Fruit fly (Drosophila melanogaster) ovary, adult (tissue): ENCODE results near the gene CG12121.

Source experiments
- CG17801 ChIP-seq: fragments of 200-800 bp; optimal IDR thresholded peaks from 2 replicates; lab custom pipeline; 2019; ENCODE audit warnings: missing biosample characterization, mild to moderate bottlenecking, missing genetic modification characterization, moderate library complexity; ENCODE audit not compliant: partially characterized antibody

Gene CG12121

DNA sequence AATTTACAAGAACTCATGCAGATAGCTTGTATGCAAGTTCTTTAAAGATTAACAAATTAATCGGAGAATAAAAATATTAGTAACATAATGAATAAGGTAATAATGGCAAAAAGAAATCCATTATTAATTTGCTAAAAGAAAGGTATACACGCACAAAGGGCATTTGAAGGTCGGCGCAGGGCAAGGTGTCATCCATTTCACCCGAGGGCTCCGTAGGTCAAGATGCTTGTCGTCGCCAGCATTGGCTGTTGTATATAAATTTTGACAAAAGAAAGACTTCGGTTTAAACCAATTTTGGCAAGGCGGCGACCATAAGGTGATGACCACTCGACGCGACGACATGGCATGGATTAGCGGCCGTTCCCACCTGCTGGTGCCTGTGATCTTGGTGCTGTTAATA lies 7.0 kb downstream of the CG12121 start, which contains the start of gene CG15370:
Gene CG15370, plus strand, starts transcription at position 301 of the 400 bp plus-strand sequence.
- no peak for TF ChIP-seq CG17801 (GFP tag; lab: Kevin White, UChicago)

DNA sequence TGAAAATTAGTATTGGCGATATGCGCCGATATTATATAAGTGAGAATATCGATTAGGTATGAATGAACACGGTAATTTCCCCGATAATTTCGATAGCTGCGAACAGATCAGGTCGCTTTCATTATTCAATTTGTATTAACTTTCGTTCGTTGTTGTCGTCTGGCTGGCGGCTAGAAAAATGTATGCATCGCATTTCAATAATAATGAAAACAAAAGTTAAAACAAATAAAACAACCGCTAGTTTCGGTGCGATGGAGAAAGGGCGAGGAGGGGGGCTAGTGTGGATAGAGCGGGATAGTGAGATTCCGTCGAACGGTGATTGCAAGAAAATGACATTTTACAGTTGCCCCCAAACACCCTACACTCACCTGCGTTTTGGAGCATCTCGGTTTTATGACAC lies 7.8 kb downstream of the CG12121 start:
- no peak for TF ChIP-seq CG17801 (GFP tag; lab: Kevin White, UChicago)

DNA sequence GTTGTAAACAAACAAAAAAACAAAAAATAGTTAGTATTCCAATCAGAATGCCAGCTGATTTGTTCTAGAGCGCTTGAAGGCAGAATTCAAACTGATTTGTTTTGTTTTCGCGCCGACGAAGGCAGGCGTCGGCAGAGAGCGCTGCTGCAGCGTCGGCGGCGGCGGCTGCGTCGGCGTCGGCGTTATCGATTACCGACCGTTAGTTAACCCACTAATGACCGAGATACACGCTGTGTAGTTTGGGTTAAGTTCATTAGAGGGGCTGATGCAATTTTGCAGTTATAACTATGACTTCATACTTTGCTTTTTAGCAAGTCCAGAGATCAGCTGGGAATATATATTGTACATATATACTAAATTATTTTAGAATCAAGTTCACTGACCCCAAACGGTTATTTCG lies 9.0 kb downstream of the CG12121 start, which contains the start of gene t:
Gene t, minus strand, starts transcription at position 76 of the 400 bp plus-strand sequence.
- TF ChIP-seq CG17801 (GFP tag; lab: Kevin White, UChicago), result no peak

DNA sequence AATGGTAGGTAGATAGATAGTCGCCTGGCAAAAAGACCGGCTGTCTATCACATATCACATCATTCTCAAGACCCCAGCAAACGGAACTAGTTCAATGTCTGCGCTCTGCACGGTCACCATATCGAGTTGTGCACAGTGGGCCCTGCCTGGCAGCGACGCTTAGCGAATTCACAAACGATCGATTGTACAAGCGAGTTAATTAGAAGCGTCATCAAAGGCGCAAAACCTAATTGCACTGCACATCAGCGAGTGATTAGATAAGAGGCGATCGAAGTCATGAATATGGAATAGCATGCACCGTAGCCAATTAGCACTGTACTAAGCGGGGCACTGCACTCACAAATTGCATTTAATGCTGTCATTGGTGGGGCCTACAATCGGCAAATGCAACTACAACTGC lies 11.7 kb downstream of the CG12121 start:
- TF ChIP-seq CG17801 (GFP tag; lab: Kevin White, UChicago), result no peak

DNA sequence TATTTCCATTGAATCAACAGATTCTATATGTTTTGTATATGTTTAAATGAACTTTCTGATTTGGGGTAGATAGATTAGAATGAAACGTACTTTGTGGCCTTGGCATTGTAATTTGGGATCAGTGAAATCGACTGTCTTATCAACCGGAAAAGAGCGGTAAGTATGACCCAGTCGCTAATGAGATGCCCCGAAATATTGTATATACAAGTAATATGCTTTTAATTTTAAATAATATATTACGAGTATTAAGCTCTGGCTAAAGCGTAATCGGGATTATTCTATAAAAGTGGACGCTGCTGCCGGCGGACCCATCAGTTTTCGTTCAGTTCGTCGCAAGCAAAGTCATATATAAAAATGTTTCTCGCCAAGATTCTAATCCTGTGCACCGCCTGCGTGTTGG lies 15.6 kb downstream of the CG12121 start, which contains the start of gene CG15369:
Gene CG15369, plus strand, starts transcription at position 301 of the 400 bp plus-strand sequence.
- TF ChIP-seq CG17801 (GFP tag; lab: Kevin White, UChicago), result no peak

DNA sequence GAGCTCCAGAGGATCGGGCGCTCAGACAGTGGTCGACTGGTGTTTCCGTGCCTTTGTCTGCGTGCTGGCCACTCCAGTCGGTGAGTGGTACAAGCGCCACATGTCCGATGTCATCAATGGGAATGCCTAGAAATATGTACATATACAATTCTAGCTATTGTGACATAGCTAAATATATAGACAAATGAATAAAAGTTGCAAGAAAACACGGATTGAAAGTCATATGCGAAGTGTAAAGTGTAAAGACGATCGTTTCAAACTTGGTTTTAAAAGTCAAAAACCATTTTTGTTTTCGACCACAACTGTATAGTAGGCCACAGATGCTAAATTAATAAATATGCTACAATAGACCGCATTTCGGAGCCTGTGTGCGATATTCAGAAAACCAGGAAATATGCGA lies 16.7 kb downstream of the CG12121 start, which contains the start of gene CG15368:
Gene CG15368, plus strand, starts transcription at position 301 of the 400 bp plus-strand sequence.
- no peak for TF ChIP-seq CG17801 (GFP tag; lab: Kevin White, UChicago)

DNA sequence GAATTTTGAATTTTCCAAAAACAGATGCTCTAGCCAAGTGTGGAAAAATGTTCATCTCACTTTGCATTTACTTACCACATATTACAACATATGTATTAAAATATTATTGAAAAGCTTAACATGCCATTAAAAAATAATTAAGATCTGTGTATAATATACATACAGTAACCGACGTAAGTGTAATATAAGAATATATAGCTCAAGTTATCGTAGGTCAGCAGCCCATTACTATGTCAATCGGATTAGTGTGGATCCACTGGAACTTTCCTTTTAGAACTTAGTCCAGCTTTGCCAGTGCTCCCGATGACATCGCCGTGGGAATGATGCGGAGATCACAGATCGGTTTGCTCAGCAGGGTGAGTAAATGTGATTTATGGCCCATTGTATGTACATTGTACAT lies 17.6 kb downstream of the CG12121 start, which contains the start of gene Obp8a:
Gene Obp8a, plus strand, starts transcription at position 301 of the 400 bp plus-strand sequence.
- no peak for TF ChIP-seq CG17801 (GFP tag; lab: Kevin White, UChicago)

DNA sequence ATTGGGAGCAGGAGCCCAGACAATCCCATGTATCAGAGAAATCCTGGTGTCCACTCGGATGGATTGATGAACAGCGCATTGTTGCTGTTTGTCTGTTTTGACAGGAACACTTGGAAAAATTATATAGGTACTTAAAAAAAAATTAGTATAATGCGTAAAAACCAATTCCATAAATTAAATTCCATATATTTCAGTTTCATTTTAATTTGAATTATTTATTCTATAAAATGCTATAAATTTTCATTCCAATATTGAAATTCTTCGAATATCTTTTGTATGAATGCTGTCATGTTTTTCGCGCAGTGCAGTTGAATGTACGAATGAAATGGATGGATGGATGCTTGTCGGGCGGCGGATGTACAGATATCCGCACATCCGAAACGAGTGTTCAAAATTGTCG lies 21.4 kb downstream of the CG12121 start, which contains the start of gene SmydA-9:
Gene SmydA-9, minus strand, starts transcription at position 101 of the 400 bp plus-strand sequence.
- no peak for TF ChIP-seq CG17801 (GFP tag; lab: Kevin White, UChicago)

DNA sequence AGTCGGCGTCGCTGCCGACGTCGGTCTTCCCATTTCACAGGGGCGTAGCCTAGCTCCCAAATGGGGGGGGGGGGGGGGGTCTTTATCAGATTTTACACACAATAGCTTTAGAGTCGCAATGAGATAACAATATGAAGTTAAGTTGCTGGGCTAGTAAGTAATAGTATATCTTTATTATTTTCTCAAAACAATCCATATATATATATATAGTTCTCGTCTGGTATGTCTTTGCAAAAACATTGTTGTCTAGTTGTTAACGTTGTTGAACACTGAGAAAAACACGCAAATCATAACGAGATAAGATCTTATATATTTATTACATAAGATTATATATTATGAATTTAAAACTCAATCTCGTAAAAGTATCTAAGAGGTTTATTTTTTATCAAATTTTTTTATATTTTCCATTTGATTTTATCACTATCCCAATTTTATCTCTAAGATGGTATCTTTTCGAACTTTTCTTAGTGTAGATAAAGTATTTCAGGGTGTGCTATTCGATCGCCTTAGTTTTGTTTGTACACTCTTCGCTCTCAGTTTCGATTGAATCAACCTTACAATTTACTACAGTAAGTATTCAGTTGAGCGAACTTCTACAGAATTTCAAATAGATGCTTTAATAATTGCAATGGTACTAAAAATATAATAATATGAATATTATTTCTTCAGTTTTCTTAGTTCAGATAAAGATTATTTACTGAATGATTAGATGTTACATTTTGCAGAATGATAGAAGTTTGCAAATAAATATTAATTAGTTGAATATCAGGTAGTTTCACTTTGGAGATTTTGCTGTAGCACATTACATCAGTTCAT lies 30.1 kb downstream of the CG12121 start:
- peak; percentile 49 for TF ChIP-seq CG17801 (GFP tag; lab: Kevin White, UChicago)

DNA sequence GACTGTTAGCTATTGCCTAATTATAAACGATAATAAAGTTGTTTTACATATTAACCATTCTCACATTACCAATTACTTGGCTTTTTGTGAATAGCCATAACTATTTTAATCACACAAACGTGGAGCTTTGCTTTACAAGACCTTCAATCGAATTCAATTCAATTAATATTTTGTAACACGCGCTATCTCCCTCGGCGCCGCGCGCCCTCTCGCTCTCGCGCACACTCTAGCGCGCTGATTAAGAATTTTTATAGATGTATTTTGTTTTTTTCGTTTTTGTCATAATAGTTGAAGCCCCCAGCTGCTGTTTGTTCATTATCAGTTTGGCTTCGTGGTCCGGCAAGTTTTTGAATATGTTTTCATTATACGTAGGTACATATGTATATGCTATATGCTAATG lies 31.1 kb downstream of the CG12121 start:
- no peak for TF ChIP-seq CG17801 (GFP tag; lab: Kevin White, UChicago)

DNA sequence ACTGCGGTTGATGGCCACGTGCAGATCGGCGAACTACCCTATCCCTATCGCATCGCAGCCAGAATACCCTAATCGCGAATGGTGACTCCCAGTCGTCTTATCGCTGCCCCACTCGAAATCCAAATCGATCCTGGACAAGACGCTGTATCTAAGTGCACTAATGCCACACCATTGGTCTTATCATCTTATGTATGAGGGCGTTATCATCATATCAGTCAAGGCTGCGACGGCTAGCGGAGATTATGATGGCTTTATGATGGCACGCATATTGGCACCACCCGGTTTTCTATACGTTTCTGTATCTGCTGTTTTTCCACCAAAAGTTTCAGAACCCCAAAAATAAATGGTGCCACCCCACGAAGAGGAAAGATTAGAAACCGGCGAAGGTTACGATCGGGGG lies 31.9 kb downstream of the CG12121 start:
- TF ChIP-seq CG17801 (GFP tag; lab: Kevin White, UChicago), result no peak

DNA sequence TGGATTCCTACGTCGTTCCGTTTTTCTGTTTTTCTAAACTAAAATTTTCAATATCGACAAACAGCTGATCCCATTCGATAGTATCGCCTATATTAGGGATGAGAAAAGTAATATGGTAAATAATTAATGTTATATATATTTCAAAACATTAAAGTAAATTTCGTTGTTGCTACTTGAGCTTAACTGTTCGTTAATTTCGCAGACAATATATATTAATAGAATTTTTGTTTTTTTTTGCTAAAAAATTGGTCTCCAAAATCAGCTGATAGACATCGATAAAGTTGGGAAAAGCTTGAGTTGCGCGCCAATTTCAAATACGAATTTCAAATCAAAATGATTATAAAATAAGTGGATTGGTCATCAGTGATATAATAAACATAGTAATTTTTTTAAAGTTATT lies 35.8 kb downstream of the CG12121 start, which contains the start of gene CG12118:
Gene CG12118, minus strand, starts transcription at position 53 of the 400 bp plus-strand sequence.
- peak; percentile 89 for TF ChIP-seq CG17801 (GFP tag; lab: Kevin White, UChicago)

DNA sequence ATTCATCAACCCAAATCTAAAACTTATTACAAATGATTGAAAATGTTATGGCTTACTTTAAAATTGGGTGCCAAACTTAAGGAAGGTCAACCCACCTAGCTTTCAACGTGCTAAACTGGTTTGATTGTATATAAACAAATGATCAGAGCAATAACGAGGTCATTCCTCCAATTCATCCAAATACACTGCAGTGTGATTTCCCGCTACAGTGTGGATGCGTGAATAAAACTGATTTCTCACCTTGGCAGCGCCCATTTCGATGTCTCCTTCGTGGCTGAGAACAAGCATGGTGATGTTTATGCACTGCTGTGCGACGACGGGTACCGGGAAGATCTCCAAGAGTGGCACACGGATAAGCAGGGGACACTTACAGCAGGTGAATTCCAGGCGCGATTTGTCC lies 36.9 kb downstream of the CG12121 start:
- TF ChIP-seq CG17801 (GFP tag; lab: Kevin White, UChicago), result no peak

DNA sequence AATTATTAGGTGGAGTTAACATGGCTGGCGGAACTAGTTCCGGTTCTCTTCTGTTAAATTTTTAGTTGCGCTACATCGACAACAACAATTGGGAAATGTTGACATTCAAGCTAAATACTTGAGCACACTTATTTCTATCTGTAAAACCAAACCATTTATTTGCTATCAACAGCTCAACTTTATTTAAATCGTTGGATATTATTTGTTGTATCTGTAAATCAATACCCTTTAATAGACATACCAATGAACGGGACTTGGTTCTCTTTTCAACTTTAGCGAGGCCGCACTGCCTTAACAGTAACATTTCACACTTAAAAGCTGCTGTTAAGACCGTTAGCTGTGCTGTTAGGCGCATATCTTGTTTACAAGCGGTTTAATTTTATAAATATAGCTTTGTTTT lies 38.6 kb downstream of the CG12121 start, which contains the start of gene CG12106:
Gene CG12106, plus strand, starts transcription at position 295 of the 400 bp plus-strand sequence.
- peak; percentile 70 for TF ChIP-seq CG17801 (GFP tag; lab: Kevin White, UChicago)

DNA sequence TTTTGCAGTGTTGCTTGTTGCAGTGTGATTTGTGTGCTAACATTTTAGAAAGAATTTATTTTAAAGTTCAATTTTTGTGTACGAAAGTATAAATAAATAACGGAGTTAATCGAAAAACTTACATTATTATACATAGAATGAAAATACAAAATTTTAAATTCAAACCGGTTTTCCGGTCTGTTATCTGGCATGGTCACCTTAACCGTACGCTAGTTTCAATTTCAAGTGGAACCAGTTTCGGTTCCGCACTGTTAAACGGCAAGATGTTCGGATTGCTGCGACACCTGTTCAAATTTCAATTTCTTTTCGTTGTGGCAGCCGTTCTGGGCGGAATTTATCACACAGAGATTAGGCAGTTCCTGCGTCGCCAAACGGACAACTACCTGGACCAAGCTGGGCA lies 39.7 kb downstream of the CG12121 start, which contains the start of gene CG12056:
Gene CG12056, plus strand, starts transcription at position 241 of the 400 bp plus-strand sequence.
- TF ChIP-seq CG17801 (GFP tag; lab: Kevin White, UChicago), result no peak
